Fruit fly (Drosophila melanogaster): ENCODE data around the gene CG17404.
A peak's percentile ranks its signal among the peaks of the same experiment; 100 is the strongest.

CG17404 gene

DNA sequence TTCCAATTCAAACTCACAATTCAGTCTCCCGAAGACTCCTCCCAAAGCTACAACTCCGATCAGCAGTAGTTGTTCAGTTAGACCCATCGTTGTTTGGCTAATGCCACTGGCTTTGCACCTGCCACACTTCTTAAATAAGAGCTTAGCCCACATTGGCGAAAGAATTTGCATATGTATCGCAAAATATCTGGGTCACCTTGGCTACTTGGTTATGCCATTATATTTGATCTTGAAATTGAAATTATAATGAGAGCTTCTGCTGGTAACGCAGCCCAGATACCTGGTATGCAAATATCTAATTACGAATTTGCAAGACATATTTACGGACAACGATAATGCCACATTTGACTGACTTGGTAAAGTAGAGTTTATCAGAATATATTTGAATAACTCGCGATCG, at the start of gene CG17404:
Gene CG17404 (minus strand): TSS at position 101 of the 400 bp plus-strand sequence.
- no peak for TF ChIP-seq noc (tag; optimal IDR thresholded peaks at IDR 0.05)

DNA sequence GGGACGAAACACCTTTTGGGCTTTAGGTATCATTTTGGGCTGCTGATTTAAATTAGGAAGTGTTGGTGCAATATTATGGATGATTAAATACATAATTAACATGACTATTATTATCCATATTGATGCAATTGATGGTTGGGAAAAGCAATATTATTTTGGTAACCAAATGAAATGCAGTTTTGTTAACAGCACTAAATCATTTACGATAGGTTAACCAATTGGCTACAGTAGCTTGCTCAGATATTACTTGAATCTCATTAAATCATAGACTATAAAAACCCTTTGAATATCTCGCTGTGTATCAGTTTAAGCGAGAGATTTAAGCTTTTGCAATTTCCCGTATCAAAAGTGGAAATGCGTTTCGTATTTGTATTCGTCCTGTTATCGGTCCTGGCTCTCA, 48.0 kb upstream of the CG17404 start, which contains the start of gene Sfp87B:
Gene Sfp87B (plus strand): TSS at position 301 of the 400 bp plus-strand sequence.
- TF ChIP-seq noc (tag; optimal IDR thresholded peaks at IDR 0.05) = no peak

DNA sequence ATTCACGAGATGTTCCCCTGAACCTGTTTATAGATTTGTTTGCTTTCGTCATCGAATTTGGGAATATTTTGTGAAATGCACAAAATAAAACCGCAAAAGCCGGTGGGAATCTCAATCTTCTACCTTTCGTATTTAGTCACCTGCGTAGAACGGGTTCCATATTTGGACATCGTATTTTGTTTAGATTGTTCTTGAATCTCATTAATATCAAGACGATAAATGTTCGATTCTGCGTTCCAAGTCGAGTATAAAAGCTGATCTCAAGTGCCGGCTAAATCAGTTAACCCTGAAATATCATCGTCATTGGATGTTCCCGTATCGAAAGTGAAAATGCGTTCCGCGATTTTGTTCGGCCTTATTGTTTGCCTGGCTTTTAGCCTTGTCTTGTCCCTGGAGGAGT, 45.8 kb upstream of the CG17404 start, which contains the start of gene CG17738:
Gene CG17738 (plus strand): TSS at position 301 of the 400 bp plus-strand sequence.
- TF ChIP-seq noc (tag; optimal IDR thresholded peaks at IDR 0.05) = no peak

DNA sequence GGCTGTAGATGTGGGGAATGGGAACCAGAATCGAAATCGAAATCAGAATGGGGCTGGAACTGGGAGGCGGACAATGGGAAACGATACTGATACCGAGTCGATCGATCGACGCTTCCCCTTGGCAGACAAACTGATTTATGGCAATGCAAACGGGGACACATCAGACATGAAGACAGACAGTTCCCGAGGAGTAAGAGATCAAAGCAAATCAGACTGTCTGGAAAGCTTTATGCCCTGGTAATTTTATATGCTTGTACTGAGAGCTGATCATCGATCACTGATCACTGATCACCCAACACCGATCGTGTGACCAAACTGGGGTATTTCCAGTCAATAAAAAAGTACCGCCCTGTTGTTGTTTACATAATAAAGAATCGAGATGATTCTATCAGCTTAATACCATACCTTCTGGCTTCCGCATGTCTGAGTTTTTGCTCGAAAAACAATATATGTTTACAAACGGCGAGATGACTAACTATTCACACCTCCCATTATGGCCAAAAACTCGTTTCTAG, 45.1 kb upstream of the CG17404 start:
- no peak for TF ChIP-seq noc (tag; optimal IDR thresholded peaks at IDR 0.05)

- no peak for TF ChIP-seq noc (tag; optimal IDR thresholded peaks at IDR 0.05)
Measured at dm6 chr3R:12260669-12261068, 35.9 kb upstream of the CG17404 start, which contains the start of gene CG44038. CG44038 (plus strand) TSS chr3R:12260969.

dm6 chr3R:12259819-12260218, 35.0 kb upstream of the CG17404 start:
- no peak for TF ChIP-seq noc (tag; optimal IDR thresholded peaks at IDR 0.05)

DNA sequence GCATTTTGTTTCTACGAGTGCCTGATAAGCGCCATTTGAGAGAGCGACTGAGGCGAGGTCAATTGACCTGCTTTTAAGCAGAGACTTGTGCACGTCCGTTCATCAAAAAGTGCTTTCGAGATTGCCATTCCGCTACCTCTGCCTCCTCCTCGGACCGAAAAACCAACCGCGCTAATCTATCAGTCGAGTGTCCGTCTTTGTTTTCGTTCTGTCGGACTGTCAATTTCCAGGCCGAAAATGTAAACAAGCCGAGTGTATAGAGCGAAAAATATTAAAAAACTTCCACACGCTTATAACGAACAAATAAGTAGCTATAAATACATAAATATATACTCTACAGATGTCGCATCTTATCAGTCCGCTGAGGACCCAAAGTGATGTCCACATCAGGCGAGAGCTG, 34.2 kb upstream of the CG17404 start:
- TF ChIP-seq noc (tag; optimal IDR thresholded peaks at IDR 0.05) = peak; percentile 58

dm6 chr3R:12258437-12258836, 33.6 kb upstream of the CG17404 start, which contains the start of the genes CG44037 and svp:
CG44037 (plus strand) TSS chr3R:12258737.
svp (plus strand) TSS chr3R:12258737.
- no peak for TF ChIP-seq noc (tag; optimal IDR thresholded peaks at IDR 0.05)

DNA sequence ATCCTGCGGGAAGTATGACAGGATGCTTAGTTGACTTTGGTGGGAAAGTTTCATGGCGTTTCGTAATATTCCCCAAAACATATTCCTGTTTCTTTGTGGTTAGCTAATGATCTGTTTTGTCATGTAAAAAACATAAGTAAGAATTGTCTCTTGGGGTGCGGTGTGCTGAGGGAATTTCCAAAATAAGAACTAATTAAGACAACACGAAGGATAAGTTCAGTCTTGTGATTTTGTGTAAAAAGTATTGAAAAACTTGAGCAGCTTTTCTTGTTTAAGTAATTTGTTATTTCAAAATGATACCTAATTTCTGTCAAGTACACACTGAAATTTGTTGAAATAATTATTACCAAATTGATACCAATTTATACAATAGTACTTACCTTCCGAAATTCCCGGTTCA, 29.1 kb upstream of the CG17404 start, which contains the start of gene CG3942:
Gene CG3942 (plus strand): TSS at position 301 of the 400 bp plus-strand sequence.
- no peak for TF ChIP-seq noc (tag; optimal IDR thresholded peaks at IDR 0.05)

DNA sequence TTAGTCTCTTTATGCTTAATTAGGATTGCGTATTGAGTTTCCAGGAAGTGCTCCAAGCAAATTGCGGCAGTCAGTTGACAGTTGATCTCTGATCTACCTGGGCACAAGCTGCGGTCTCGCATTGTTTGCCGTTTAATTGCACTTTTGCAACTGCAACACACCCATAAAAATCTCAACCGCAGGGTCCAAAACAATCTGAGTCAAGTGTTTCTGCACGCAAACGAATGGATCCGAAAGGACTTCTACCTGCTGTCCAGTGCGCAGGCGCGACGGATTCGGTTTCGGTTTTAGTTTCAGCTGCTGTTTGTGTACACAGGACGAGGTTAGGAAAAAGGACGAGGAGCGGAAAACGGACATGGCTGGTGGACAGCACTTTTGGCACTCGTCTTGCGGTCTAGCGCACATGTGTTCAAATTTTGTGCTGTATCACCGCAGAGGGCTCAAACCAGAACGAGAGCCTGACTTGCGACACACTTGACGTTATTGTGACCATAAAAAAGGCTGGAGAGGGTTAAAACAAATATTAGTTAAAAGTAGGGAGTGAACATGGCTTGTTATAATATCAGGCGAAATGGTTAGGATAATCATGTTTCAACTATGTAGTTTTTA, 27.7 kb upstream of the CG17404 start:
- no peak for TF ChIP-seq noc (tag; optimal IDR thresholded peaks at IDR 0.05)

DNA sequence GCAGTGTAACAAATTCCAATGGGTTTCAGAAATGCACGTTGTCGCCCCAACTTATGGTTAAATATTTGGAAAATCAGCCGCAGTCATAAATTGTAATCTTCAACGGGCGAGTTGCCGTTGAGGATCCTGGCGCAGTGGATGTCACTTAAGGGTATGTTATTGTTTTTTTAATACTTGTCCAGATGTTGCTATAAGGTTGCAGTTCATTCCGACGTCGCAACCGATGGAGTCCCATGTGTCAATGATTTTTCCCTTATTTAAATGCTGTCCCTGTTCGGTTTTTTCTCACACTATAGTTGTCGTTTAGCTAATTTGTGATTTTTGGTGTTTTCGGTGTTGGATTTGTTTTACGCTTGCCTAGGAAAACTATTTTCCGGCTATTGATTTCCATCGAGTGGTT, 26.7 kb upstream of the CG17404 start:
- no peak for TF ChIP-seq noc (tag; optimal IDR thresholded peaks at IDR 0.05)

DNA sequence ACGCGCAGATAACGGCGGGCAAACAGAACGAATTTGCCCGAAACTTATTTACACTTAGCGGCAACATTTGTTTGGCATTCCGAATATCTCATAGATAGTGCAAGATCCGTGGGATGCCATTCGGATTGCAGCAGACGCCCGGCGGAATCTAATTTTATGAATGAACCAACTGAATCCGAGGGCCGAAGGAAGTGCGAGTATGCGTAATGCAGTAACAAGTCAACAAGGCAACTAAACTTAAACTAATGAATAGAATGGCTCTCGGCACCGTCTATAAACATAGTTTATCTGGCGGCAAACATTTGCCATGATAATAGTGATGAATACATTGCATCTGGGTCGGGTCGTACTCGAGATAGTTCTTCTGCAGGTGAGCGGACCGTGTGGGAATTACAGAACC, 25.4 kb upstream of the CG17404 start:
- no peak for TF ChIP-seq noc (tag; optimal IDR thresholded peaks at IDR 0.05)

dm6 chr3R:12248243-12248642, 23.4 kb upstream of the CG17404 start:
- TF ChIP-seq noc (tag; optimal IDR thresholded peaks at IDR 0.05) = no peak

DNA sequence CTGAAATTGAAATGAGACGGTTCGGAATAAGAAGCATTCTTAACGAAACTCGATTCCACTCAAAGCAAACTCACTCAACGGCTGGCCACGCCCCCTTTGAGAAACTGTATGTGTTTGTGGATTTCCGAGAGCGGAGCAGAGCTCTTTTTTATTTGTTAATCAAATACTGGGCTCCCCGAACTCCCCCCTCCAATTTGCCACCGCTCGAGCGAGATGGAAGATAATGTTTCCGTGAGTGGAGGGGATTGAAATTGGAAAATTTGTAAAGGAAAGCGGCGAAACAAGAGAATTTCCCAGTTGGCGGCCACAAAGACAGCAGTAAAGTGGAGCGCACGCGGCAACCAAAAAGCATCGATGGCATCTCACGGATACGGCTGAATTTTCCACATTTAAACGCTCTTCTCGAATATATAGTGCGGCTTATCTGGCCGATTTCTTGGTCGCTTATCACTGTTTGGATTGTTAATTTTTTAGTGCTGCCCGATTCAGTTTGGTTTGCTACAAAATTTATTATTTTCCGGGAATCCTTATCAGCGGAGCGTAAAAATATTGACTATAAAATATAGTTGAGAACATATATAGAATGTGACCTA, 19.7 kb upstream of the CG17404 start:
- TF ChIP-seq noc (tag; optimal IDR thresholded peaks at IDR 0.05) = peak; percentile 70

- no peak for TF ChIP-seq noc (tag; optimal IDR thresholded peaks at IDR 0.05)
Measured at dm6 chr3R:12239166-12239565, 14.3 kb upstream of the CG17404 start, which contains the start of gene Cyp313a3. Cyp313a3 (minus strand) TSS chr3R:12239266.

- TF ChIP-seq noc (tag; optimal IDR thresholded peaks at IDR 0.05) = no peak
Measured at dm6 chr3R:12236804-12237203, 12.0 kb upstream of the CG17404 start, which contains the start of gene Cyp313a2. Cyp313a2 (minus strand) TSS chr3R:12236904.

DNA sequence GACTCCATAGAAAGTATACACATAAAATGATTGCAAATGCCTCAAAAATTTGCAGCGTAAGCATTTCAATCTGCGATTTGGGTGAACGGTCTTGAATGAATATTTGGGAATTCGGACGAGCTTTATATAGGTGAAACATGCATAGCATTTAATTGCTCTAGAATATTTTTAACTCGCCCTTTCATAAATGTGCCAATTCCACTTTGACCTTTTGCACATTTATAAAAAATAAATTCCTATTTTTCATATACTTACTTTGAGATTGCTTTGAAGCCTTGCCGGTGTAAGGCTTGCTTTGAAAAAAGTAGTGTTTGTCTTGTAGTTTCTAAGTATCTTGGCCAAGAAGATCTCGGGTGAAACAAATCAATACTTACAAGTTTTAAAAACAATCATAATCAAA, 9.8 kb upstream of the CG17404 start, which contains the start of gene Cyp313a5:
Gene Cyp313a5 (minus strand): TSS at position 101 of the 400 bp plus-strand sequence.
- no peak for TF ChIP-seq noc (tag; optimal IDR thresholded peaks at IDR 0.05)
